Fruit fly (Drosophila melanogaster): ENCODE measurements around the gene ACXD.

ACXD gene

dm6 chr3L:2191512-2191911 is 45.9 kb upstream of the ACXD start (continued):
- no peak for TF ChIP-seq CG14441 (GFP tag; IDR thresholded peaks at IDR 0.05)
- TF ChIP-seq CG13775 (GFP tag; optimal IDR thresholded peaks at IDR 0.05) = no peak
- TF ChIP-seq CG6683 (GFP tag; optimal IDR thresholded peaks at IDR 0.05) = no peak
- TF ChIP-seq CG4424 (GFP tag; optimal IDR thresholded peaks at IDR 0.05) = no peak
- TF ChIP-seq sd (tag; optimal IDR thresholded peaks at IDR 0.05) = peak; percentile 62
- no peak for TF ChIP-seq lov (optimal IDR thresholded peaks at IDR 0.05)
- TF ChIP-seq lov (GFP tag; IDR thresholded peaks at IDR 0.05) = no peak
- TF ChIP-seq CG4617 (GFP tag; optimal IDR thresholded peaks at IDR 0.05; ENCODE audit: borderline replicate concordance) = no peak
- no peak for TF ChIP-seq crc (GFP tag; optimal IDR thresholded peaks at IDR 0.05)
- TF ChIP-seq exex (tag; optimal IDR thresholded peaks at IDR 0.05) = peak; percentile 34
- no peak for TF ChIP-seq Ada2b (GFP tag; IDR thresholded peaks at IDR 0.05)
- no peak for TF ChIP-seq CG10274 (GFP tag; optimal IDR thresholded peaks at IDR 0.05)
- TF ChIP-seq CG7928 (GFP tag; optimal IDR thresholded peaks at IDR 0.05) = no peak
- no peak for TF ChIP-seq ap (GFP tag; IDR thresholded peaks at IDR 0.05)
- no peak for TF ChIP-seq Sin3A (optimal IDR thresholded peaks at IDR 0.05)

dm6 chr3L:2191994-2192450 is 45.4 kb upstream of the ACXD start, which contains the start of gene CG5707:
Gene CG5707, minus strand, starts transcription at chr3L:2192221.
- TF ChIP-seq Trl (optimal IDR thresholded peaks at IDR 0.05) (peak; percentile 40 to 81), Trl (GFP tag; optimal IDR thresholded peaks at IDR 0.05) (no peak), CG34224 (GFP tag; IDR thresholded peaks at IDR 0.05; ENCODE audit: partially characterized antibody) (peak; percentile 53; the same call in 1 of the 3 replicates), al (GFP tag; IDR thresholded peaks at IDR 0.05) (no peak), CG12769 (tag; optimal IDR thresholded peaks at IDR 0.05) (peak; percentile 88), Bgb (GFP tag; IDR thresholded peaks at IDR 0.05; ENCODE audit: partially characterized antibody) (peak; percentile 29; the same call in 1 of the 2 replicates), tna (GFP tag; IDR thresholded peaks at IDR 0.05; ENCODE audit: partially characterized antibody) (0 out of 2 replicates have a peak, but pooled peaks have one; percentile 17), Deaf1 (tag; optimal IDR thresholded peaks at IDR 0.05) (peak; percentile 78), klu (GFP tag; IDR thresholded peaks at IDR 0.05) (no peak), Jarid2 (GFP tag; optimal IDR thresholded peaks at IDR 0.05) (peak; percentile 72), CG10979 (tag; optimal IDR thresholded peaks at IDR 0.05) (no peak), CG10543 (GFP tag; optimal IDR thresholded peaks at IDR 0.05) (peak; percentile 24), lab (GFP tag; optimal IDR thresholded peaks at IDR 0.05) (peak; percentile 27), B-H2 (GFP tag; optimal IDR thresholded peaks at IDR 0.05) (peak; percentile 14), chinmo (GFP tag; IDR thresholded peaks at IDR 0.05; ENCODE audit: partially characterized antibody) (0 out of 4 replicates have a peak, but pooled peaks have one; percentile 64), lbe (GFP tag; optimal IDR thresholded peaks at IDR 0.05) (no peak), sc (optimal IDR thresholded peaks at IDR 0.05) (no peak), sc (GFP tag; optimal IDR thresholded peaks at IDR 0.05) (no peak), caup (GFP tag; optimal IDR thresholded peaks at IDR 0.05; ENCODE audit: severe bottlenecking) (no peak), D19B (GFP tag; optimal IDR thresholded peaks at IDR 0.05) (no peak), Dll (GFP tag; IDR thresholded peaks at IDR 0.05; ENCODE audit: partially characterized antibody) (no peak), CG3163 (GFP tag; optimal IDR thresholded peaks at IDR 0.05) (peak; percentile 88), Lim3 (GFP tag; IDR thresholded peaks at IDR 0.05) (no peak), Dbx (GFP tag; IDR thresholded peaks at IDR 0.05) (peak; percentile 37; the same call in 1 of the 3 replicates), CG15073 (GFP tag; optimal IDR thresholded peaks at IDR 0.05) (no peak), Dref (GFP tag; IDR thresholded peaks at IDR 0.05) (no peak), CG2199 (GFP tag; IDR thresholded peaks at IDR 0.05) (no peak; the same call in 2 of the 3 replicates), Aef1 (GFP tag; IDR thresholded peaks at IDR 0.05) (no peak), CG34376 (GFP tag; optimal IDR thresholded peaks at IDR 0.05) (peak; percentile 12), sens (GFP tag) (no peak), CG13287 (GFP tag; IDR thresholded peaks at IDR 0.05; ENCODE audit: partially characterized antibody) (peak; percentile 19; the same call in 1 of the 2 replicates), amos (GFP tag; IDR thresholded peaks at IDR 0.05; ENCODE audit: partially characterized antibody) (peak; percentile 20; the same call in 1 of the 2 replicates), CG3281 (GFP tag; optimal IDR thresholded peaks at IDR 0.05) (peak; percentile 16), CG15514 (GFP tag; optimal IDR thresholded peaks at IDR 0.05) (peak; percentile 6), chn (GFP tag; optimal IDR thresholded peaks at IDR 0.05) (no peak)
